Worm (Caenorhabditis elegans) whole organism, L4 larva: ENCODE measurements around the gene T27A10.5.

Source experiments
- ZK546.5 ChIP-seq, 2 experiments: sonication (generic microtip); optimal IDR thresholded peaks; 2 replicates each; lab custom pipeline; 2017; ENCODE audit warnings: missing biosample characterization in 2 of 2, missing genetic modification characterization in 2 of 2
- ces-1 ChIP-seq: fragments of 150-350 bp; sonication (generic microtip); optimal IDR thresholded peaks from 4 replicates; lab custom pipeline; 2014; ENCODE audit warnings: missing biosample characterization, missing genetic modification reagents, missing genetic modification characterization

ce11 chrX:3602622-3603021 is 29.2 kb upstream of the T27A10.5 start:
- TF ChIP-seq ces-1 = no peak
- no peak for TF ChIP-seq ZK546.5 (tag; optimal IDR thresholded peaks at IDR 0.05; lab: Kevin White, UChicago)
